Worm (Caenorhabditis elegans): ENCODE results near the gene ubc-18.

ubc-18 gene

DNA sequence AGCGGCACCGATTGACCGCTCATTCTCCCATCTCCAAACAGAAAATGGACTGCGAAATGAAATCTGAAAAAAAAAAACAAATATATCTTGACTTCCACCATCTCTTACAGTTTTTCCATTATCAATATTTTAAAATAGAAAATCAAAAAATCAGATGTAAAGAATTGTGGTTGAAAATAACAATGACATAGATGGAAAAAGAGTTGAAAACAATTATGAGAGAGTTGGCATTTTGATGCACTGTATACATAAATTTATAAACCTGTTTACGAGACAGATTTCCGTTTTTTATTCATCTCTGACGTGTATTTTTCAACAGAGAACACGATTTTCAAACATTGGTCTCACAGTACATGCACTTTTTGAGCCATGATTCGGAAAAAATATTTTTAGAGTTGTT lies 12.3 kb upstream of the ubc-18 start, which contains the start of gene ZK418.7:
ZK418.7 (minus strand) TSS at position 101 of the 400 bp plus-strand sequence.
- TF ChIP-seq M03D4.4 (tag; optimal IDR thresholded peaks at IDR 0.05) (no peak), unc-62 (GFP tag; optimal IDR thresholded peaks at IDR 0.05) (no peak), ces-1 (GFP tag; optimal IDR thresholded peaks at IDR 0.05) (no peak), tbx-8 (GFP tag; optimal IDR thresholded peaks at IDR 0.05) (no peak), unc-120 (tag; optimal IDR thresholded peaks at IDR 0.05; ENCODE audit: poor library complexity, severe bottlenecking) (no peak), cnd-1 (tag; optimal IDR thresholded peaks at IDR 0.05) (no peak), nhr-28 (tag; optimal IDR thresholded peaks at IDR 0.05) (no peak), lin-32 (GFP tag; optimal IDR thresholded peaks at IDR 0.05) (no peak), unc-39 (tag; optimal IDR thresholded peaks at IDR 0.05) (no peak), nhr-12 (tag; optimal IDR thresholded peaks at IDR 0.05) (no peak), elt-1 (tag; optimal IDR thresholded peaks at IDR 0.05; ENCODE audit: borderline replicate concordance, insufficient read depth) (no peak), mep-1 (tag; optimal IDR thresholded peaks at IDR 0.05) (no peak), sem-2 (GFP tag; optimal IDR thresholded peaks at IDR 0.05) (no peak), snpc-4 (tag; optimal IDR thresholded peaks at IDR 0.05) (no peak), elt-3 (tag; optimal IDR thresholded peaks at IDR 0.05) (no peak), nhr-76 (tag; optimal IDR thresholded peaks at IDR 0.05) (no peak), zip-8 (tag; optimal IDR thresholded peaks at IDR 0.05) (no peak), ceh-43 (GFP tag; optimal IDR thresholded peaks at IDR 0.05) (no peak)

DNA sequence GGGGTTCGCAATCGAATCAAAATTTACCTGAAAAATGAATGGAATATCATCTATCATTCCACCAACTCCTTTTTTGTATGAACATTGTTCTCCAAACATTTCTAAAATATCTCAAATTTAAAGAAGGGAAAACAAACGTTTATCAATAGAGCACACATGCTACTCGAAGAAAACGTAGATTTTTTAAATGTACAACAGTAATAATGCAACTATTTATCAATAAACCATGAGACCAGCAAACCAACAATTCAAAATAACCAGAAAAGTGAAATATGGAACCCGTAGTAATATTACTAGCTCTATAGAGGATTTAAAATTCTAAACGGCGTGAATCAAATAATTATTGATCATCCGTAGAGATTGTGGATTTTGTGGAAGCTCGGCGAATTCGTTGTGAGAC lies 10.4 kb upstream of the ubc-18 start, which contains the start of gene ZK418.6:
ZK418.6 (minus strand) TSS at position 101 of the 400 bp plus-strand sequence.
- TF ChIP-seq drap-1 (GFP tag; optimal IDR thresholded peaks at IDR 0.05) (no peak), zip-8 (tag; optimal IDR thresholded peaks at IDR 0.05) (no peak), tbx-8 (GFP tag; optimal IDR thresholded peaks at IDR 0.05) (no peak), bed-3 (GFP tag; optimal IDR thresholded peaks at IDR 0.05) (no peak), ceh-39 (tag; optimal IDR thresholded peaks at IDR 0.05) (no peak), nhr-12 (tag; optimal IDR thresholded peaks at IDR 0.05) (no peak), blmp-1 (tag; optimal IDR thresholded peaks at IDR 0.05) (no peak)

- TF ChIP-seq ztf-11 (tag; optimal IDR thresholded peaks at IDR 0.05) (no peak), blmp-1 (tag; optimal IDR thresholded peaks at IDR 0.05) (no peak), tbx-8 (GFP tag; optimal IDR thresholded peaks at IDR 0.05) (no peak), unc-39 (tag; optimal IDR thresholded peaks at IDR 0.05) (no peak), elt-1 (tag; optimal IDR thresholded peaks at IDR 0.05; ENCODE audit: borderline replicate concordance, insufficient read depth) (no peak), unc-120 (tag; optimal IDR thresholded peaks at IDR 0.05; ENCODE audit: poor library complexity, severe bottlenecking) (no peak), lsy-2 (tag; optimal IDR thresholded peaks at IDR 0.05) (no peak), sptf-1 (tag; optimal IDR thresholded peaks at IDR 0.05) (no peak), cnd-1 (tag; optimal IDR thresholded peaks at IDR 0.05) (no peak), pha-4 (tag; optimal IDR thresholded peaks at IDR 0.05) (no peak), hlh-1 (tag; optimal IDR thresholded peaks at IDR 0.05) (no peak), ceh-39 (tag; optimal IDR thresholded peaks at IDR 0.05) (no peak), flh-1 (GFP tag; optimal IDR thresholded peaks at IDR 0.05) (no peak), unc-62 (GFP tag; optimal IDR thresholded peaks at IDR 0.05) (no peak), lin-32 (GFP tag; optimal IDR thresholded peaks at IDR 0.05) (no peak), nhr-28 (tag; optimal IDR thresholded peaks at IDR 0.05) (no peak), ces-1 (GFP tag; optimal IDR thresholded peaks at IDR 0.05) (no peak), mab-5 (tag; optimal IDR thresholded peaks at IDR 0.05) (no peak)
These were observed 8.0 kb upstream of the ubc-18 start, which contains the start of gene ZK418.13 for ce11 chrIII:7076386-7076785. ZK418.13 (minus strand) TSS chrIII:7076486.

- TF ChIP-seq ceh-39 (tag; optimal IDR thresholded peaks at IDR 0.05) = peak; percentile 22
- TF ChIP-seq lsy-2 (tag; optimal IDR thresholded peaks at IDR 0.05) = peak; percentile 48
- TF ChIP-seq nhr-76 (tag; optimal IDR thresholded peaks at IDR 0.05) = no peak
- peak; percentile 32 for TF ChIP-seq mep-1 (tag; optimal IDR thresholded peaks at IDR 0.05)
- TF ChIP-seq elt-1 (tag; optimal IDR thresholded peaks at IDR 0.05; ENCODE audit: borderline replicate concordance, insufficient read depth) = no peak
- no peak for TF ChIP-seq bed-3 (GFP tag; optimal IDR thresholded peaks at IDR 0.05)
- no peak for TF ChIP-seq lin-13 (tag; optimal IDR thresholded peaks at IDR 0.05)
- TF ChIP-seq nhr-12 (tag; optimal IDR thresholded peaks at IDR 0.05) = no peak
- TF ChIP-seq ham-2 (GFP tag; optimal IDR thresholded peaks at IDR 0.05) = no peak
These were observed 5.5 kb upstream of the ubc-18 start, which contains the start of gene ZK418.5 for ce11 chrIII:7073801-7074386. ZK418.5 (minus strand) TSS chrIII:7073851.

Measured in whole organism, mixed stage, embryonic.